Worm (Caenorhabditis elegans): ENCODE results near the gene Y45F10C.1.

The Y45F10C.1 gene

DNA sequence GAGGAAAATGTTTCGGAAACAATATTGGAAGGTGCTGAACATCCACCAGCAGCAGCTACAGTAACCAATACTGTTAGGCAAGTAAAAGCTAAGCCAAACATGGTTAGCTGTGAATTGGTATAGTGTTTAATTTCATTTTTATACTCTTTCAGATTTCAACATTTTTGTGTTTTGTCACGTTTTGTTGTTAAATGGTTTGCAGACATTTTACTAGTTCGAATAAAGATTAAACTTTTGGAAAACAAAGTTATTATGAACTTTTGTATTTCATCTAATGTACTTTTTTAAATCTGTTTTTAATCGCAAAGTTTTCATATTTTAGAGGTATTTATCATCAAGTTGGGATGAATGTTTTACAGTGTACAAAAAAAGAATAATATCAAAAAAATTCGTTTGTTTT is 9.1 kb downstream of the Y45F10C.1 start, which contains the start of gene C08F11.17:
C08F11.17 (minus strand) TSS at position 101 of the 400 bp plus-strand sequence.
- no peak for TF ChIP-seq W03F9.2 (tag; optimal IDR thresholded peaks at IDR 0.05)
- TF ChIP-seq dao-5 (tag; optimal IDR thresholded peaks at IDR 0.05), result no peak
- no peak for TF ChIP-seq him-1 (tag; optimal IDR thresholded peaks at IDR 0.05)

ce11 chrIV:13649126-13649525 is 10.2 kb downstream of the Y45F10C.1 start, which contains the start of gene C08F11.10:
Gene C08F11.10, minus strand, starts transcription at chrIV:13649226.
- no peak for TF ChIP-seq dao-5 (tag; optimal IDR thresholded peaks at IDR 0.05)
- no peak for TF ChIP-seq him-1 (tag; optimal IDR thresholded peaks at IDR 0.05)
- TF ChIP-seq W03F9.2 (tag; optimal IDR thresholded peaks at IDR 0.05), result no peak

DNA sequence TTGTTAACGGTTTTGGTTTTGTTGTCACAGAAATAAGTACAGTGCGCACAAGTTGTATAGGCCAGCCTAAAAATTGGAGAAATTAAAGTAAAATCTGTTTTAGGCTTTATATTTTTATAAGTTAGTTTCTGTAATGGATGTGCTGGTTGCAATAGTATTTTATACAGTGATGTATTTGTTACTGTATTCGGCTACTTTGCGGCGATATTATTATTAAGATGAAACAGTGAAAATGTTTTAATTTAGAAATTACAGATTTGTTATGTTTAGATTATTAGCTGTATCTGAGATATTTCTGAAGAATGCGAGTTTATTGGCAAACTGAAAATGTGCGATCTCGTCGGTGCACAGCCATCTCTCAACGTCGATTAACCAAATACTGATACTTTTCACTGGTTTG is 11.8 kb downstream of the Y45F10C.1 start, which contains the start of gene ule-4:
ule-4 (minus strand) TSS at position 101 of the 400 bp plus-strand sequence.
- TF ChIP-seq dao-5 (tag; optimal IDR thresholded peaks at IDR 0.05) (no peak), W03F9.2 (tag; optimal IDR thresholded peaks at IDR 0.05) (no peak), him-1 (tag; optimal IDR thresholded peaks at IDR 0.05) (no peak)

- no peak for TF ChIP-seq W03F9.2 (tag; optimal IDR thresholded peaks at IDR 0.05)
- no peak for TF ChIP-seq him-1 (tag; optimal IDR thresholded peaks at IDR 0.05)
- no peak for TF ChIP-seq dao-5 (tag; optimal IDR thresholded peaks at IDR 0.05)
Measured at ce11 chrIV:13645823-13646222, 13.5 kb downstream of the Y45F10C.1 start, which contains the start of gene srz-29. Gene srz-29, minus strand, starts transcription at chrIV:13645923.

- TF ChIP-seq dao-5 (tag; optimal IDR thresholded peaks at IDR 0.05) (no peak), W03F9.2 (tag; optimal IDR thresholded peaks at IDR 0.05) (no peak), him-1 (tag; optimal IDR thresholded peaks at IDR 0.05) (no peak)
Measured at ce11 chrIV:13639027-13639426, 20.3 kb downstream of the Y45F10C.1 start, which contains the start of gene ugt-22. Gene ugt-22, plus strand, starts transcription at chrIV:13639260.

DNA sequence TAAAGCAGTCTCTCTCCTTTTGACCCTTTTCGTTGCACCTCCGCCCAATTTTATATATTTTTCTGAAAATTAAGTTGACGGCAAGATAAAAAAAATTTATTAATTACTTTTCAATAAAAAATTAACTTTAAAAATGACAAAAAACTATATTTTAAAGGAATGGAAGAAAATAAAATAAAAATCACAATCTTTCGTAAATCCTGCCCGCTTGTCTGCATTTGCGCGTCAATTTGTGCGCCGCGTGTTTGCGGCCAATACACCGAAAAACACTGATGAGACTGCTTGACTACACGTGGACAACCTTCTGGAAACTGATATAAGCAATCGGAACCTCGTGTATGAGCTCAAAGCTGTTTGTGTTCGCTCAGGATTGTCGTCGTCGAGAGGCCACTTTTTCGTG is 22.4 kb downstream of the Y45F10C.1 start, which contains the start of gene C08F11.7:
C08F11.7 (plus strand) TSS at position 301 of the 400 bp plus-strand sequence.
- TF ChIP-seq W03F9.2 (tag; optimal IDR thresholded peaks at IDR 0.05) (no peak), dao-5 (tag; optimal IDR thresholded peaks at IDR 0.05) (no peak), him-1 (tag; optimal IDR thresholded peaks at IDR 0.05) (no peak)

DNA sequence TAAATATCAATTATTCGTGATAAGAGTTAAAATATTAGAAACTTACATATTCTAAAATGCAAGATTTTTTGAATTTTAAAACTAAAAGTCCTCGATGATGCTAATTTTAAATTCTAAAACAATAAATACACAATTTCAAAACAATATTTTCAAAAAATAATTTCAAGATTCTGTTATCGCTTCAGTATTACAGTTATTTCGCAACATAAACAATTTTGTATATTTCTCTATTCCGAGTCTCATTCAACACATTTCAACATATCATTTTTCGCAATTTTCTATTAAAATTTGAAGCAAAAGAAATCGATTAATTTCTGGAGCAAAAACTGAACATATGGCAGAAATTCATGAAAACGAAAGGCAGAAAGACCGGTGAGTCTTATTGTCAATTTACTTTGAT is 26.2 kb downstream of the Y45F10C.1 start, which contains the start of gene fbxa-98:
fbxa-98 (plus strand) TSS at position 243 of the 400 bp plus-strand sequence.
- TF ChIP-seq dao-5 (tag; optimal IDR thresholded peaks at IDR 0.05) (no peak), W03F9.2 (tag; optimal IDR thresholded peaks at IDR 0.05) (no peak), him-1 (tag; optimal IDR thresholded peaks at IDR 0.05) (no peak)

DNA sequence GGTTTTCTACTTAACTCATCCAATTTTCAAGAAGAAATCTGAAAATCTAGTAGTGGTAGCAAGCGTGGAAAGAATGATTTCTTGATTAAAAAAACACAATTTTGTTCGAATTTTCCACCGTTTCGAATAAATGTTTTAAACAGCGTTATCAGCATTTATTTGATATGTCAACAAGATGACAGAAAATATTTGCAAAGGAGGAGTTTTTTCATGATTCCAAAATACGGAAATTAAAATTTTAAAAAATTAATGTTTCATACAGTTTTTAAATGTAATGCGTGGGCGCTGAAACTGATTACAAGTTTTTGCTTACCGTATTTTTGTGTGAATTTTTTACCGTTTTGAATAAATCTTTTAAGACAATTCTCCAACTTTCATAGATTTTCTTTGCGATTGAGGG is 26.7 kb downstream of the Y45F10C.1 start:
- no peak for TF ChIP-seq dao-5 (tag; optimal IDR thresholded peaks at IDR 0.05)
- TF ChIP-seq him-1 (tag; optimal IDR thresholded peaks at IDR 0.05), result no peak
- no peak for TF ChIP-seq W03F9.2 (tag; optimal IDR thresholded peaks at IDR 0.05)

ce11 chrIV:13626469-13626868 is 32.9 kb downstream of the Y45F10C.1 start, which contains the start of gene sru-21:
Gene sru-21, plus strand, starts transcription at chrIV:13626769.
- TF ChIP-seq dao-5 (tag; optimal IDR thresholded peaks at IDR 0.05), result no peak
- no peak for TF ChIP-seq him-1 (tag; optimal IDR thresholded peaks at IDR 0.05)
- TF ChIP-seq W03F9.2 (tag; optimal IDR thresholded peaks at IDR 0.05), result no peak

DNA sequence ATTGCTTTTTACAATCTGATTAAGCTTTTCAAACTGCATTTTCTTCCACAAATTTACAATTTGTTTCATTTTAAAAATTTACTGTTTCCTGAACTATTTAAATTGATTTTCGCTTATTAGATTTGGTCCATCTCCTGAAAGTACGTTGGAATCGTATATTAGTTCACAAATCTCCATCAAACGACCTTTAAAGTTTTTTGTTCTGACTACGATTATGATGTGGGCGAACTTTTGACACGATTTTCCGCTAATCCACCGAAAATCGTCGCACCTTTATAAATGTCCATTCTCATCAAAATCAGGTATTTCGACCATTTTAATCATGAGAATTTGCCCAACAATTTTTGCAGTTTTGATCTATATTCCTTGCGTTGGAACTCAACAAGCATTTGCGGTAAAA is 35.8 kb downstream of the Y45F10C.1 start, which contains the start of gene C08F11.1:
C08F11.1 (plus strand) TSS at position 301 of the 400 bp plus-strand sequence.
- TF ChIP-seq dao-5 (tag; optimal IDR thresholded peaks at IDR 0.05), result no peak
- TF ChIP-seq W03F9.2 (tag; optimal IDR thresholded peaks at IDR 0.05), result no peak
- no peak for TF ChIP-seq him-1 (tag; optimal IDR thresholded peaks at IDR 0.05)

DNA sequence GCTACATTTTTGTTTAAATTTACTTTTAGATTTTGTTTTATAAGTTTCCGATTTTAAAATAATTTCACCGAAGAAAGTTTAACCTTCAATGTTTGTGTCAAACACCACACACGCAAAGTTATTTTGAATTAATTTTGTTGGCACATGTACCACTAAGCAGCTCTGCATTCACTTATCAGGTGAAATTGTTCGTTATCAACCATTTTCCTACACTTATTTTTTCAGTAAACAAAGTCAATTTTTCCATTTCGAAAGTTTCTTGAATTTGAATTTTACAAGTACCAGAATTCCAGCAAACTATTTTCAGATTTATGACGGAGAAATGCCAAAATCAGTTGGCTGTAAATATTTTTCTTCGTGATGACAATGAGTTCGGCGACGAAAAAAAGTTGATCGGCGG is 40.1 kb downstream of the Y45F10C.1 start, which contains the start of gene C08F11.3:
C08F11.3 (plus strand) TSS at position 301 of the 400 bp plus-strand sequence.
- TF ChIP-seq him-1 (tag; optimal IDR thresholded peaks at IDR 0.05) (no peak), dao-5 (tag; optimal IDR thresholded peaks at IDR 0.05) (no peak), W03F9.2 (tag; optimal IDR thresholded peaks at IDR 0.05) (no peak)

- TF ChIP-seq W03F9.2 (tag; optimal IDR thresholded peaks at IDR 0.05) (no peak), him-1 (tag; optimal IDR thresholded peaks at IDR 0.05) (no peak), dao-5 (tag; optimal IDR thresholded peaks at IDR 0.05) (no peak)
Measured at ce11 chrIV:13609755-13610154, 49.6 kb downstream of the Y45F10C.1 start, which contains the start of gene C08F11.13. Gene C08F11.13, minus strand, starts transcription at chrIV:13609892.

All from whole organism, L4/young adult.